Worm (Caenorhabditis elegans) whole organism, L1 larva: Measurements from ENCODE around the gene lhpp-1.

Experiments used
- C04F5.9 ChIP-seq: sonication (generic microtip); optimal IDR thresholded peaks from 2 replicates; lab custom pipeline; 2016; ENCODE audit warnings: missing genetic modification characterization, missing compliant biosample characterization
- F16B12.6 ChIP-seq: fragments of 150-350 bp; optimal IDR thresholded peaks from 2 replicates; lab custom pipeline; 2014; ENCODE audit warnings: missing biosample characterization, missing genetic modification characterization
- aha-1 ChIP-seq: fragments of 150-350 bp; optimal IDR thresholded peaks from 2 replicates; lab custom pipeline; 2014; ENCODE audit warnings: missing biosample characterization, missing genetic modification characterization
- ceh-63 ChIP-seq: fragments of 200-800 bp; sonication (Bioruptor generic); optimal IDR thresholded peaks from 2 replicates; lab custom pipeline; 2018; ENCODE audit warnings: mild to moderate bottlenecking, missing genetic modification characterization, missing compliant biosample characterization
- elt-3 ChIP-seq, 6 experiments: fragments of 150-350 bp in 1 of 6; sonication (generic microtip); optimal IDR thresholded peaks; 2 replicates each; lab custom pipeline; 2017 to 2018; ENCODE audit warnings: missing biosample characterization in 6 of 6, missing genetic modification characterization in 6 of 6, inconsistent platforms in 1 of 6
- ets-5 ChIP-seq: fragments of 200-800 bp; sonication (Bioruptor generic); IDR thresholded peaks from 2 replicates; pipeline ENCODE4 v1.3.6; 2022; ENCODE audit warnings: missing genetic modification characterization, missing compliant biosample characterization
- isw-1 ChIP-seq: fragments of 200-800 bp; sonication (Bioruptor generic); IDR thresholded peaks from 2 replicates; pipeline ENCODE4 v1.3.6; 2022; ENCODE audit warnings: missing genetic modification characterization, missing compliant biosample characterization
- lin-15B ChIP-seq: fragments of 150-350 bp; sonication (generic microtip); optimal IDR thresholded peaks from 3 replicates; lab custom pipeline; 2014; ENCODE audit warnings: missing biosample characterization, missing genetic modification characterization
- lin-39 ChIP-seq: fragments of 150-350 bp; optimal IDR thresholded peaks from 2 replicates; lab custom pipeline; 2014; ENCODE audit warnings: missing biosample characterization, missing genetic modification reagents, missing genetic modification characterization
- nhr-20 ChIP-seq: sonication (generic microtip); optimal IDR thresholded peaks from 2 replicates; lab custom pipeline; 2016; ENCODE audit warnings: mild to moderate bottlenecking, missing genetic modification characterization, missing compliant biosample characterization
- nhr-76 ChIP-seq: sonication (generic microtip); optimal IDR thresholded peaks from 2 replicates; lab custom pipeline; 2017; ENCODE audit warnings: missing biosample characterization, missing genetic modification characterization
- nhr-90 ChIP-seq: sonication (generic microtip); optimal IDR thresholded peaks from 2 replicates; lab custom pipeline; 2016; ENCODE audit warnings: mild to moderate bottlenecking, missing genetic modification characterization, missing compliant biosample characterization; ENCODE audit not compliant: poor library complexity
- pqm-1 ChIP-seq: sonication (generic microtip); optimal IDR thresholded peaks from 3 replicates; lab custom pipeline; 2017; ENCODE audit warnings: missing biosample characterization, missing genetic modification characterization
- snpc-4 ChIP-seq: fragments of 150-350 bp; optimal IDR thresholded peaks from 2 replicates; lab custom pipeline; 2014; ENCODE audit warnings: missing biosample characterization, missing genetic modification characterization
- unc-130 ChIP-seq: fragments of 150-350 bp; optimal IDR thresholded peaks from 2 replicates; lab custom pipeline; 2017; ENCODE audit warnings: missing biosample characterization, missing genetic modification characterization, inconsistent platforms
- xbp-1 ChIP-seq: sonication (generic microtip); optimal IDR thresholded peaks from 2 replicates; lab custom pipeline; 2016; ENCODE audit warnings: missing genetic modification characterization, missing compliant biosample characterization
- ztf-11 ChIP-seq, 2 experiments: sonication (generic microtip); optimal IDR thresholded peaks; 2 replicates each; lab custom pipeline; 2016 to 2017; ENCODE audit warnings: missing genetic modification characterization in 2 of 2, missing biosample characterization in 1 of 2, missing compliant biosample characterization in 1 of 2

Gene lhpp-1

DNA sequence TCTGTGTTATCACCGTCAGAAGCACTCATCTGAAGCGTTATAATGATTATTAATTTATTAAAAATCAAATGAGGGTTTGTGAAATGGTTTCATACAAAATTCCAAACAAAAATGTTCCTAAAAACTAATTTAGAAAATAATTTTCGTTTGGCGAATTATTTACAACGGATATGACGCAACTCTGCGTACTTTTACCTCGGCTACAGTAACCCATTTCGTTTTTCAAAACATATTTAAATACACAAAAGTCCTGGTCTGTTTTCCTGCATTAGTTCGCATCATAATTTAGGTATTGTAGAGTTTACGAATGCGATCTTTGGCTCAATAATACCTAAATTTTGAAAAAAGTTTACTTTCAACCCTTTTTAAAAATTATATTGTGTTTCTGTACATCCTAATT is 51.9 kb downstream of the lhpp-1 start, which contains the start of gene R07B7.2:
R07B7.2 (minus strand) TSS at position 35 of the 400 bp plus-strand sequence.
- TF ChIP-seq pqm-1: no peak
- TF ChIP-seq snpc-4 (tag; lab: Kevin White, UChicago): no peak
- TF ChIP-seq ztf-11 (tag; optimal IDR thresholded peaks at IDR 0.05; lab: Kevin White, UChicago): no peak
- TF ChIP-seq ets-5: no peak
- TF ChIP-seq lin-39 (tag; lab: Kevin White, UChicago): no peak
- TF ChIP-seq F16B12.6 (tag; lab: Kevin White, UChicago): no peak
- TF ChIP-seq elt-3 (tag; optimal IDR thresholded peaks at IDR 0.05; lab: Kevin White, UChicago): no peak
- no peak for TF ChIP-seq isw-1 (GFP tag; lab: Robert Waterston, UW)
- TF ChIP-seq lin-15B (tag; lab: Kevin White, UChicago): no peak
- no peak for TF ChIP-seq xbp-1 (tag; lab: Kevin White, UChicago)
- TF ChIP-seq nhr-76 (tag; lab: Kevin White, UChicago): no peak
- TF ChIP-seq nhr-20 (tag; lab: Kevin White, UChicago): no peak
- TF ChIP-seq nhr-90 (tag; lab: Kevin White, UChicago): no peak
- TF ChIP-seq C04F5.9 (tag; lab: Kevin White, UChicago): no peak
- TF ChIP-seq aha-1 (tag; lab: Kevin White, UChicago): no peak
- no peak for TF ChIP-seq ceh-63 (GFP tag; lab: Kevin White, UChicago)
- TF ChIP-seq unc-130 (tag; lab: Kevin White, UChicago): no peak
